Worm (Caenorhabditis elegans): Measurements from ENCODE around the gene srbc-70.

DNA sequence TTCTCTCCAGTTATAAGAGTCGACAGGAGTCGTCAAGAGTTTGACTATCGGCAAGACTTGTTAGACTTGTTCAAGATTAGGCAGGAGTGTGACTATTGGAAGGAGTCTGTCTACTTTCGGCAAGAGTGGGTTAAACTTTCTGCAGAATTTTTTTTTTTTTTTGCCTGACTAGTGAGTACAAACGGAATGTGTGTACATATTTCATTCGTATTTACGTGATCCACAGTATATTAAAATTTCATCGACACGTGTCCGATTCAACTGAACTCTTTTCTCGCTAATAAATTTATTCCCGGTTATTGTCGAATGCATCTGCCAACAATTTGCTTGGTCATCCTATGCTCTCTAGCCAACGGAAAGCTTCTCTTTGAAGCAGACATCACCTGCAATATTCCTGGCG, 44.4 kb upstream of the srbc-70 start, which contains the start of gene F36A4.1:
- TF ChIP-seq tab-1 (GFP tag; IDR thresholded peaks at IDR 0.05) (no peak), ztf-29 (GFP tag; IDR thresholded peaks at IDR 0.05) (no peak), ref-1 (GFP tag; conservative IDR thresholded peaks at IDR 0.05) (no peak), flt-1 (GFP tag; IDR thresholded peaks at IDR 0.05) (no peak), T22C8.4 (GFP tag; IDR thresholded peaks at IDR 0.05) (no peak), med-1 (GFP tag; optimal IDR thresholded peaks at IDR 0.05; ENCODE audit: insufficient read depth) (no peak), klf-2 (GFP tag; conservative IDR thresholded peaks at IDR 0.05) (no peak), ztf-23 (GFP tag; IDR thresholded peaks at IDR 0.05) (no peak), cog-1 (tag; optimal IDR thresholded peaks at IDR 0.05) (no peak)
